Worm (Caenorhabditis elegans) whole organism, midembryonic: ENCODE results near the gene M117.6.

Experiments
- T22C8.4 ChIP-seq: fragments of 200-800 bp; sonication (Bioruptor generic); IDR thresholded peaks from 2 replicates; pipeline ENCODE4 v1.3.6; 2022; ENCODE audit warnings: missing genetic modification characterization, missing compliant biosample characterization
- cog-1 ChIP-seq: sonication (generic microtip); optimal IDR thresholded peaks from 2 replicates; lab custom pipeline; 2016; ENCODE audit warnings: missing genetic modification characterization, missing compliant biosample characterization
- flt-1 ChIP-seq: fragments of 200-800 bp; sonication (Bioruptor generic); IDR thresholded peaks from 2 replicates; pipeline ENCODE4 v1.3.6; 2022; ENCODE audit warnings: missing genetic modification characterization, missing compliant biosample characterization
- klf-2 ChIP-seq: fragments of 200-800 bp; sonication (Bioruptor generic); conservative IDR thresholded peaks from 2 replicates; pipeline ENCODE4 v1.3.6; 2022; ENCODE audit warnings: missing genetic modification reagents, missing genetic modification characterization, missing compliant biosample characterization
- med-1 ChIP-seq: sonication (generic microtip); optimal IDR thresholded peaks from 2 replicates; lab custom pipeline; 2017; ENCODE audit warnings: missing genetic modification characterization, mild to moderate bottlenecking, missing compliant biosample characterization, antibody characterized with exemption, missing genetic modification reagents; ENCODE audit not compliant: insufficient read depth
- ref-1 ChIP-seq: fragments of 200-800 bp; sonication (Bioruptor generic); conservative IDR thresholded peaks from 2 replicates; pipeline ENCODE4 v1.3.6; 2022; ENCODE audit warnings: missing genetic modification reagents, missing genetic modification characterization, missing compliant biosample characterization
- tab-1 ChIP-seq: fragments of 200-800 bp; sonication (Bioruptor generic); IDR thresholded peaks from 2 replicates; pipeline ENCODE4 v1.3.6; 2022; ENCODE audit warnings: missing genetic modification characterization, missing compliant biosample characterization
- ztf-23 ChIP-seq: fragments of 200-800 bp; sonication (Bioruptor generic); IDR thresholded peaks from 2 replicates; pipeline ENCODE4 v1.3.6; 2022; ENCODE audit warnings: missing genetic modification reagents, missing genetic modification characterization, missing compliant biosample characterization
- ztf-29 ChIP-seq: fragments of 200-800 bp; sonication (Bioruptor generic); IDR thresholded peaks from 2 replicates; pipeline ENCODE4 v1.3.6; 2022; ENCODE audit warnings: missing genetic modification reagents, missing genetic modification characterization, missing compliant biosample characterization

ce11 chrIV:11813901-11814300, 14.0 kb downstream of the M117.6 start, which contains the start of gene M117.1:
- TF ChIP-seq T22C8.4 (GFP tag; lab: Robert Waterston, UW) (no peak), tab-1 (no peak), flt-1 (GFP tag; lab: Robert Waterston, UW) (no peak), cog-1 (tag; lab: Kevin White, UChicago) (no peak), ref-1 (GFP tag; lab: Robert Waterston, UW) (no peak), ztf-29 (GFP tag; lab: Robert Waterston, UW) (no peak), ztf-23 (GFP tag; lab: Robert Waterston, UW) (no peak), klf-2 (GFP tag; lab: Robert Waterston, UW) (no peak), med-1 (GFP tag; lab: Kevin White, UChicago) (no peak)
